Worm (Caenorhabditis elegans) whole organism, L1 larva: ENCODE measurements around the gene paf-2.
A peak's percentile ranks its signal among the peaks of the same experiment; 100 is the strongest.

Source experiments
- C34B4.2 ChIP-seq: sonication (generic microtip); optimal IDR thresholded peaks from 2 replicates; lab custom pipeline; 2017; ENCODE audit warnings: mild to moderate bottlenecking, missing genetic modification characterization, missing compliant biosample characterization
- Y116A8C.19 ChIP-seq: sonication (generic microtip); optimal IDR thresholded peaks from 2 replicates; lab custom pipeline; 2016; ENCODE audit warnings: missing compliant biosample characterization, missing genetic modification characterization, borderline replicate concordance
- alr-1 ChIP-seq: fragments of 200-800 bp; sonication (Bioruptor generic); optimal IDR thresholded peaks from 2 replicates; lab custom pipeline; 2018; ENCODE audit warnings: borderline replicate concordance, mild to moderate bottlenecking, missing genetic modification characterization, missing compliant biosample characterization
- ama-1 ChIP-seq: fragments of 150-350 bp; optimal IDR thresholded peaks from 2 replicates; lab custom pipeline; 2014
- blmp-1 ChIP-seq: fragments of 150-350 bp; optimal IDR thresholded peaks from 2 replicates; lab custom pipeline; 2014; ENCODE audit warnings: missing biosample characterization, missing genetic modification characterization
- ceh-88 ChIP-seq: fragments of 200-800 bp; sonication (Bioruptor generic); IDR thresholded peaks from 2 replicates; pipeline ENCODE4 v1.3.6; 2022; ENCODE audit warnings: missing genetic modification characterization, missing compliant biosample characterization
- efl-1 ChIP-seq, 4 experiments: fragments of 150-350 bp; optimal IDR thresholded peaks in 3 of 4; peaks in 1 of 4; 1 replicate in 1 of 4; 2 replicates in 3 of 4; lab custom pipeline; 2014; ENCODE audit warnings: missing biosample characterization in 2 of 4, missing genetic modification characterization in 2 of 4, missing genetic modification reagents in 2 of 4
- elt-2 ChIP-seq: sonication (generic microtip); optimal IDR thresholded peaks from 2 replicates; lab custom pipeline; 2016; ENCODE audit warnings: missing genetic modification characterization, mild to moderate bottlenecking, inconsistent platforms, missing compliant biosample characterization, missing genetic modification reagents
- elt-3 ChIP-seq, 6 experiments: fragments of 150-350 bp in 1 of 6; sonication (generic microtip); optimal IDR thresholded peaks; 2 replicates each; lab custom pipeline; 2017 to 2018; ENCODE audit warnings: missing biosample characterization in 6 of 6, missing genetic modification characterization in 6 of 6, inconsistent platforms in 1 of 6
- hlh-17 ChIP-seq: fragments of 200-800 bp; sonication (Bioruptor generic); optimal IDR thresholded peaks from 2 replicates; lab custom pipeline; 2018; ENCODE audit warnings: missing genetic modification characterization, mild to moderate bottlenecking, missing compliant biosample characterization, moderate library complexity, borderline replicate concordance
- lin-14 ChIP-seq: fragments of 200-800 bp; sonication (Bioruptor generic); optimal IDR thresholded peaks from 2 replicates; lab custom pipeline; 2018; ENCODE audit warnings: mild to moderate bottlenecking, missing genetic modification characterization, moderate library complexity, missing compliant biosample characterization
- lin-35 ChIP-seq, 2 experiments: fragments of 150-350 bp; optimal IDR thresholded peaks; 2 replicates each; lab custom pipeline; 2014; ENCODE audit warnings: missing biosample characterization in 2 of 2, missing genetic modification characterization in 2 of 2, missing genetic modification reagents in 2 of 2
- lsy-2 ChIP-seq, 2 experiments: fragments of 150-350 bp; optimal IDR thresholded peaks; 2 replicates each; lab custom pipeline; 2014; ENCODE audit warnings: missing biosample characterization in 2 of 2, missing genetic modification characterization in 2 of 2
- mdl-1 ChIP-seq, 2 experiments: fragments of 150-350 bp; optimal IDR thresholded peaks; 2 replicates each; lab custom pipeline; 2014 to 2017; ENCODE audit warnings: missing biosample characterization in 2 of 2, missing genetic modification characterization in 2 of 2, inconsistent platforms in 1 of 2
- mep-1 ChIP-seq: fragments of 150-350 bp; optimal IDR thresholded peaks from 2 replicates; lab custom pipeline; 2014; ENCODE audit warnings: missing biosample characterization, missing genetic modification characterization
- nhr-11 ChIP-seq: fragments of 150-350 bp; optimal IDR thresholded peaks from 2 replicates; lab custom pipeline; 2014; ENCODE audit warnings: missing biosample characterization, missing genetic modification characterization
- nhr-19 ChIP-seq: fragments of 200-800 bp; sonication (Bioruptor generic); conservative IDR thresholded peaks from 2 replicates; pipeline ENCODE4 v1.3.6; 2022; ENCODE audit warnings: missing genetic modification characterization, missing compliant biosample characterization
- nhr-20 ChIP-seq: sonication (generic microtip); optimal IDR thresholded peaks from 2 replicates; lab custom pipeline; 2016; ENCODE audit warnings: mild to moderate bottlenecking, missing genetic modification characterization, missing compliant biosample characterization
- nhr-71 ChIP-seq: sonication (generic microtip); optimal IDR thresholded peaks from 2 replicates; lab custom pipeline; 2016; ENCODE audit warnings: mild to moderate bottlenecking, missing genetic modification characterization, moderate library complexity, missing compliant biosample characterization
- nhr-84 ChIP-seq: sonication (generic microtip); optimal IDR thresholded peaks from 2 replicates; lab custom pipeline; 2017; ENCODE audit warnings: missing biosample characterization, missing genetic modification characterization
- nhr-85 ChIP-seq: sonication (generic microtip); peaks from one replicate; lab custom pipeline; 2016; ENCODE audit warnings: missing genetic modification characterization, inconsistent platforms, missing compliant biosample characterization
- nhr-90 ChIP-seq: sonication (generic microtip); optimal IDR thresholded peaks from 2 replicates; lab custom pipeline; 2016; ENCODE audit warnings: mild to moderate bottlenecking, missing genetic modification characterization, missing compliant biosample characterization; ENCODE audit not compliant: poor library complexity
- rnt-1 ChIP-seq: sonication (generic microtip); optimal IDR thresholded peaks from 2 replicates; lab custom pipeline; 2016; ENCODE audit warnings: mild to moderate bottlenecking, missing genetic modification characterization, moderate library complexity, missing compliant biosample characterization
- skn-1 ChIP-seq: fragments of 150-350 bp; optimal IDR thresholded peaks from 2 replicates; lab custom pipeline; 2014; ENCODE audit warnings: missing biosample characterization, missing genetic modification characterization
- snpc-4 ChIP-seq: fragments of 150-350 bp; optimal IDR thresholded peaks from 2 replicates; lab custom pipeline; 2014; ENCODE audit warnings: missing biosample characterization, missing genetic modification characterization
- snu-23 ChIP-seq: sonication (generic microtip); optimal IDR thresholded peaks from 2 replicates; lab custom pipeline; 2016; ENCODE audit warnings: missing genetic modification characterization, missing compliant biosample characterization
- sptf-1 ChIP-seq: fragments of 150-350 bp; optimal IDR thresholded peaks from 2 replicates; lab custom pipeline; 2014; ENCODE audit warnings: missing biosample characterization, missing genetic modification characterization
- tbx-2 ChIP-seq: sonication (generic microtip); optimal IDR thresholded peaks from 2 replicates; lab custom pipeline; 2016; ENCODE audit warnings: missing genetic modification characterization, missing compliant biosample characterization
- tlp-1 ChIP-seq: fragments of 150-350 bp; optimal IDR thresholded peaks from 2 replicates; lab custom pipeline; 2014; ENCODE audit warnings: missing biosample characterization, missing genetic modification characterization
- unc-30 ChIP-seq: sonication (generic microtip); optimal IDR thresholded peaks from 2 replicates; lab custom pipeline; 2017; ENCODE audit warnings: missing biosample characterization, missing genetic modification characterization
- unc-62 ChIP-seq: fragments of 150-350 bp; optimal IDR thresholded peaks from 2 replicates; lab custom pipeline; 2014; ENCODE audit warnings: missing biosample characterization, missing genetic modification reagents, missing genetic modification characterization
- unc-98 ChIP-seq: fragments of 200-800 bp; sonication (Bioruptor generic); IDR thresholded peaks from 2 replicates; pipeline ENCODE4 v1.3.6; 2022; ENCODE audit warnings: missing genetic modification characterization, missing compliant biosample characterization
- xbp-1 ChIP-seq: sonication (generic microtip); optimal IDR thresholded peaks from 2 replicates; lab custom pipeline; 2016; ENCODE audit warnings: missing genetic modification characterization, missing compliant biosample characterization

paf-2 gene

ce11 chrX:4245124-4245523 is 52.4 kb downstream of the paf-2 start:
- TF ChIP-seq rnt-1 (tag; lab: Kevin White, UChicago) (no peak), sptf-1 (no peak), unc-62 (GFP tag; lab: Kevin White, UChicago) (no peak), unc-98 (GFP tag; lab: Robert Waterston, UW) (no peak), mep-1 (tag; lab: Kevin White, UChicago) (no peak), nhr-71 (tag; lab: Kevin White, UChicago) (no peak), nhr-20 (peak; percentile 1), lin-35 (GFP tag; optimal IDR thresholded peaks at IDR 0.05; lab: Kevin White, UChicago) (peak in 1 of 2 experiments; percentile 55), tbx-2 (no peak), nhr-19 (GFP tag; lab: Robert Waterston, UW) (peak; percentile 49), xbp-1 (no peak), efl-1 (optimal IDR thresholded peaks at IDR 0.05; lab: Kevin White, UChicago) (no peak), efl-1 (GFP tag; optimal IDR thresholded peaks at IDR 0.05 in 1 of 2; lab: Kevin White, UChicago) (peak in 1 of 2 experiments; percentile 78), elt-2 (tag; lab: Kevin White, UChicago) (peak; percentile 74), nhr-84 (tag; lab: Kevin White, UChicago) (no peak), tlp-1 (tag; lab: Kevin White, UChicago) (no peak), alr-1 (tag; lab: Kevin White, UChicago) (no peak), skn-1 (tag; lab: Kevin White, UChicago) (no peak), Y116A8C.19 (tag; lab: Kevin White, UChicago) (no peak)

- TF ChIP-seq nhr-71 (tag; lab: Kevin White, UChicago) (peak; percentile 49), snu-23 (peak; percentile 10), elt-3 (tag; optimal IDR thresholded peaks at IDR 0.05; lab: Kevin White, UChicago) (peak in 2 of 6 experiments; percentile 48 to 64), elt-2 (tag; lab: Kevin White, UChicago) (peak; percentile 61), nhr-20 (peak; percentile 44), nhr-19 (GFP tag; lab: Robert Waterston, UW) (peak; percentile 30), lin-14 (GFP tag; lab: Kevin White, UChicago) (peak; percentile 48), lin-35 (GFP tag; optimal IDR thresholded peaks at IDR 0.05; lab: Kevin White, UChicago) (peak in 1 of 2 experiments; percentile 56), nhr-85 (peak; percentile 82), blmp-1 (tag; lab: Kevin White, UChicago) (peak; percentile 40), hlh-17 (no peak), C34B4.2 (tag; lab: Kevin White, UChicago) (no peak), snpc-4 (tag; lab: Kevin White, UChicago) (no peak), nhr-90 (peak; percentile 35), nhr-11 (tag; lab: Kevin White, UChicago) (no peak), ama-1 (lab: Kevin White, UChicago) (no peak), rnt-1 (tag; lab: Kevin White, UChicago) (no peak), xbp-1 (no peak), lsy-2 (tag; optimal IDR thresholded peaks at IDR 0.05; lab: Kevin White, UChicago) (peak in 1 of 2 experiments; percentile 32), unc-30 (tag; lab: Kevin White, UChicago) (no peak), ceh-88 (no peak), mdl-1 (tag; optimal IDR thresholded peaks at IDR 0.05; lab: Kevin White, UChicago) (peak in 1 of 2 experiments; percentile 83)
Observed at ce11 chrX:4244489-4245123, 52.9 kb downstream of the paf-2 start.
